Worm (Caenorhabditis elegans): ENCODE data around the gene F09B12.7.

- TF ChIP-seq ama-1 (optimal IDR thresholded peaks at IDR 0.05) = no peak
- no peak for TF ChIP-seq tbx-37 (GFP tag; conservative IDR thresholded peaks at IDR 0.05)
- no peak for TF ChIP-seq tra-4 (tag; optimal IDR thresholded peaks at IDR 0.05)
- TF ChIP-seq hnd-1 (tag; optimal IDR thresholded peaks at IDR 0.05) = no peak
- TF ChIP-seq flt-1 (GFP tag; IDR thresholded peaks at IDR 0.05) = no peak
- TF ChIP-seq pes-1 (GFP tag; IDR thresholded peaks at IDR 0.05) = no peak
- no peak for TF ChIP-seq aly-1 (tag; optimal IDR thresholded peaks at IDR 0.05)
- no peak for TF ChIP-seq ceh-13 (GFP tag; optimal IDR thresholded peaks at IDR 0.05)
Measured at ce11 chrX:15072877-15073276, 22.0 kb downstream of the F09B12.7 start.
